Worm (Caenorhabditis elegans) whole organism, L2 larva: Measurements from ENCODE around the gene flp-10.

Source experiments
- C34F6.9 ChIP-seq: fragments of 150-350 bp; optimal IDR thresholded peaks from 2 replicates; lab custom pipeline; 2014; ENCODE audit warnings: missing biosample characterization, missing genetic modification characterization
- F13H6.1 ChIP-seq: sonication (generic microtip); optimal IDR thresholded peaks from 2 replicates; lab custom pipeline; 2016; ENCODE audit warnings: missing genetic modification characterization, missing compliant biosample characterization
- R02D3.7 ChIP-seq: fragments of 150-350 bp; optimal IDR thresholded peaks from 2 replicates; lab custom pipeline; 2014; ENCODE audit warnings: missing biosample characterization, missing genetic modification characterization
- ZK546.5 ChIP-seq: sonication (generic microtip); optimal IDR thresholded peaks from 2 replicates; lab custom pipeline; 2017; ENCODE audit warnings: missing biosample characterization, missing genetic modification characterization
- alr-1 ChIP-seq: fragments of 150-350 bp; optimal IDR thresholded peaks from 2 replicates; lab custom pipeline; 2014; ENCODE audit warnings: missing biosample characterization, missing genetic modification characterization
- ama-1 ChIP-seq: fragments of 150-350 bp; optimal IDR thresholded peaks from 2 replicates; lab custom pipeline; 2018; ENCODE audit warnings: inconsistent platforms
- blmp-1 ChIP-seq: sonication (generic microtip); optimal IDR thresholded peaks from 2 replicates; lab custom pipeline; 2017; ENCODE audit warnings: missing genetic modification characterization, mild to moderate bottlenecking, missing compliant biosample characterization, antibody characterized with exemption, moderate library complexity; ENCODE audit not compliant: insufficient read depth
- ceh-16 ChIP-seq: fragments of 150-350 bp; optimal IDR thresholded peaks from 2 replicates; lab custom pipeline; 2014; ENCODE audit warnings: missing biosample characterization, missing genetic modification characterization
- ceh-82 ChIP-seq: fragments of 150-350 bp; optimal IDR thresholded peaks from 2 replicates; lab custom pipeline; 2014; ENCODE audit warnings: missing biosample characterization, missing genetic modification characterization
- crh-2 ChIP-seq: sonication (generic microtip); optimal IDR thresholded peaks from 2 replicates; lab custom pipeline; 2017; ENCODE audit warnings: missing biosample characterization, missing genetic modification characterization
- dmd-4 ChIP-seq: sonication (generic microtip); optimal IDR thresholded peaks from 2 replicates; lab custom pipeline; 2017; ENCODE audit warnings: missing biosample characterization, missing genetic modification characterization
- elt-1 ChIP-seq: fragments of 150-350 bp; optimal IDR thresholded peaks from 2 replicates; lab custom pipeline; 2014; ENCODE audit warnings: missing biosample characterization, missing genetic modification characterization
- fos-1 ChIP-seq: fragments of 150-350 bp; optimal IDR thresholded peaks from 2 replicates; lab custom pipeline; 2014; ENCODE audit warnings: missing biosample characterization, missing genetic modification characterization
- gmeb-1 ChIP-seq: fragments of 150-350 bp; optimal IDR thresholded peaks from 2 replicates; lab custom pipeline; 2014; ENCODE audit warnings: missing biosample characterization, missing genetic modification characterization
- lin-11 ChIP-seq: fragments of 150-350 bp; sonication (generic microtip); optimal IDR thresholded peaks from 2 replicates; lab custom pipeline; 2014; ENCODE audit warnings: missing biosample characterization, missing genetic modification characterization, inconsistent platforms, mixed read lengths
- lin-13 ChIP-seq: fragments of 150-350 bp; optimal IDR thresholded peaks from 2 replicates; lab custom pipeline; 2014; ENCODE audit warnings: missing biosample characterization, missing genetic modification reagents, missing genetic modification characterization
- lsy-2 ChIP-seq, 2 experiments: fragments of 150-350 bp in 1 of 2; sonication (generic microtip) in 1 of 2; optimal IDR thresholded peaks; 2 replicates each; lab custom pipeline; 2014 to 2017; ENCODE audit warnings: missing biosample characterization in 2 of 2, missing genetic modification characterization in 2 of 2
- mab-5 ChIP-seq: fragments of 150-350 bp; optimal IDR thresholded peaks from 2 replicates; lab custom pipeline; 2014; ENCODE audit warnings: missing biosample characterization, missing genetic modification characterization
- mdl-1 ChIP-seq, 2 experiments: fragments of 150-350 bp in 1 of 2; sonication (generic microtip) in 1 of 2; optimal IDR thresholded peaks; 2 replicates each; lab custom pipeline; 2017; ENCODE audit warnings: missing biosample characterization in 2 of 2, missing genetic modification characterization in 2 of 2
- nhr-10 ChIP-seq: sonication (generic microtip); optimal IDR thresholded peaks from 2 replicates; lab custom pipeline; 2017; ENCODE audit warnings: missing biosample characterization, missing genetic modification characterization
- nhr-11 ChIP-seq: fragments of 150-350 bp; optimal IDR thresholded peaks from 2 replicates; lab custom pipeline; 2014; ENCODE audit warnings: missing biosample characterization, missing genetic modification characterization
- nhr-129 ChIP-seq: fragments of 150-350 bp; optimal IDR thresholded peaks from 2 replicates; lab custom pipeline; 2014; ENCODE audit warnings: missing biosample characterization, missing genetic modification characterization
- nhr-21 ChIP-seq: fragments of 150-350 bp; optimal IDR thresholded peaks from 2 replicates; lab custom pipeline; 2014; ENCODE audit warnings: missing biosample characterization, missing genetic modification characterization
- nhr-23 ChIP-seq: fragments of 150-350 bp; optimal IDR thresholded peaks from 2 replicates; lab custom pipeline; 2014; ENCODE audit warnings: missing biosample characterization, missing genetic modification reagents, missing genetic modification characterization
- nhr-237 ChIP-seq: fragments of 150-350 bp; optimal IDR thresholded peaks from 2 replicates; lab custom pipeline; 2014; ENCODE audit warnings: missing biosample characterization, missing genetic modification characterization
- nhr-25 ChIP-seq: fragments of 150-350 bp; sonication (generic microtip); optimal IDR thresholded peaks from 3 replicates; lab custom pipeline; 2014; ENCODE audit warnings: missing biosample characterization, missing genetic modification characterization
- nhr-77 ChIP-seq: fragments of 150-350 bp; optimal IDR thresholded peaks from 2 replicates; lab custom pipeline; 2014; ENCODE audit warnings: missing biosample characterization, missing genetic modification characterization
- sem-4 ChIP-seq: fragments of 150-350 bp; optimal IDR thresholded peaks from 2 replicates; lab custom pipeline; 2014; ENCODE audit warnings: missing biosample characterization, missing genetic modification reagents, missing genetic modification characterization
- skn-1 ChIP-seq: sonication (generic microtip); optimal IDR thresholded peaks from 2 replicates; lab custom pipeline; 2017; ENCODE audit warnings: missing biosample characterization, missing genetic modification characterization
- sma-9 ChIP-seq, 2 experiments: fragments of 150-350 bp in 1 of 2; sonication (generic microtip) in 1 of 2; optimal IDR thresholded peaks; 2 replicates each; lab custom pipeline; 2014 to 2016; ENCODE audit warnings: missing genetic modification characterization in 2 of 2, mild to moderate bottlenecking in 1 of 2, missing biosample characterization in 1 of 2, missing compliant biosample characterization in 1 of 2, missing genetic modification reagents in 1 of 2, moderate library complexity in 1 of 2
- snpc-4 ChIP-seq: fragments of 150-350 bp; optimal IDR thresholded peaks from 2 replicates; lab custom pipeline; 2014; ENCODE audit warnings: missing biosample characterization, missing genetic modification characterization
- unc-39 ChIP-seq: fragments of 150-350 bp; optimal IDR thresholded peaks from 2 replicates; lab custom pipeline; 2014; ENCODE audit warnings: missing biosample characterization, missing genetic modification characterization
- unc-55 ChIP-seq: fragments of 150-350 bp; sonication (generic microtip); optimal IDR thresholded peaks from 3 replicates; lab custom pipeline; 2014; ENCODE audit warnings: missing biosample characterization, missing genetic modification reagents, missing genetic modification characterization
- zag-1 ChIP-seq: fragments of 150-350 bp; optimal IDR thresholded peaks from 2 replicates; lab custom pipeline; 2014; ENCODE audit warnings: missing biosample characterization, missing genetic modification characterization
- ztf-11 ChIP-seq: sonication (generic microtip); optimal IDR thresholded peaks from 2 replicates; lab custom pipeline; 2017; ENCODE audit warnings: missing biosample characterization, missing genetic modification characterization
- ztf-4 ChIP-seq: fragments of 150-350 bp; optimal IDR thresholded peaks from 2 replicates; lab custom pipeline; 2014; ENCODE audit warnings: missing biosample characterization, missing genetic modification characterization

Gene flp-10

DNA sequence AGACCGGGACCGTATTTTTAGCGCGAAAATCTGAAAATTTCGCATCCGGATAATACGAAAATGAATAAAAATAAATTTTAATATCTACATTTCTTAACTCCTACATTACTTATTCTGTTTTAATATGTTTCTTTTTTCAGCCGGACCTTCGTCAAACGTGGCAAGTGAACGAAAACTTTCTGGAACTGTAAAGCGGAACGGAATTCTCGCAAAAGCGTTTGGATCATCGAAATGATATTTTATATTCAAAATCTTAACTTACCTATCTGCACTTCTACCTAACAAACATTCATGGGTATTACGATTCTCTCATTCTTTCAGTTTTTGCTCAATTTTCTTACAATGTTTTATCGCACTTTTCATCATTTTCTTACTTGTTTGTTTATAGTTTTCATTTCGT is 37.9 kb downstream of the flp-10 start:
- TF ChIP-seq skn-1, result no peak

DNA sequence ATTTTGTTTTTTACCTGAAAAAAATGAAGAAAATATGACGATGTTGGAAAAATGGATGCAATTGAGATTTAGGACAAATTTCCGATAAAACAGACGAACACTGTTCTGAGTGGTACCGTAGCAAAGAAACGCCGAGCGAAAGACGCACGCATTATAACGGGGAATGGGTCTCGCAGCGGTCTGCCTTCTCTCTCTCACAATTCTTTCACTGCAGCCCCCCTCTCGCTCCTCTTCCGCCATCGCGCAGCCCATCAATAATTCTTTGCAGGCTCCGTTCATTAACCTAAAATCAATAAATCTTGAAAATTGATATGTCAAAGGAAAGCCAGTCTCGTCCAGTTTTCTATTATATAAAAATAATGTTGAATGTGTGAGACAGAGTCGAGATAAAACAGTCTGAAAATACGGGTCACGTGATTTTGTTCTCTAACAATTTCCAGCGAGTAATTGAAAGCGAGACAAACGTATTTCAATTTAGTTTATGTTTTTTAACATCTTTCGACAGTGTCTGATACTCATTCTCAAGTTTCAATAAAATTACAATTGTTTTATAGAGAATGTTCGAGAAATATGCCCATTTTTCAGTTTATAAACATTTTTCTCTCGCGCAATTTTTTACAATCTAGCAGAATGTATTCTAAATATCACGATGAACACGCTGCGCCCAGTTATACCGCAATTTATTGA is 40.9 kb downstream of the flp-10 start:
- TF ChIP-seq ztf-11 (no peak), snpc-4 (no peak), fos-1 (tag; lab: Kevin White, UChicago) (no peak), ama-1 (lab: Kevin White, UChicago) (peak; percentile 34), lsy-2 (tag; optimal IDR thresholded peaks at IDR 0.05; lab: Kevin White, UChicago) (peak in 1 of 2 experiments; percentile 57), nhr-10 (no peak), skn-1 (no peak), unc-55 (GFP tag; lab: Kevin White, UChicago) (peak; percentile 31), C34F6.9 (peak; percentile 42), ceh-82 (tag; lab: Kevin White, UChicago) (no peak)

ce11 chrIV:7910197-7910735 is 41.6 kb downstream of the flp-10 start, which contains the start of the genes npp-27 and ntl-4:
Gene npp-27 (minus strand): TSS chrIV:7910247.
Gene ntl-4 (plus strand): TSS chrIV:7910575.
- TF ChIP-seq lin-13 (GFP tag; lab: Kevin White, UChicago) (peak; percentile 22), alr-1 (no peak), zag-1 (no peak), sma-9 (GFP tag; optimal IDR thresholded peaks at IDR 0.05; lab: Kevin White, UChicago) (peak; percentile 26), sma-9 (tag; optimal IDR thresholded peaks at IDR 0.05; lab: Kevin White, UChicago) (no peak), unc-39 (tag; lab: Kevin White, UChicago) (no peak), dmd-4 (no peak), C34F6.9 (peak; percentile 72), R02D3.7 (tag; lab: Kevin White, UChicago) (no peak), unc-55 (GFP tag; lab: Kevin White, UChicago) (peak; percentile 41), F13H6.1 (tag; lab: Kevin White, UChicago) (peak; percentile 13), nhr-129 (tag; lab: Kevin White, UChicago) (peak; percentile 30), ama-1 (lab: Kevin White, UChicago) (peak; percentile 29), nhr-23 (tag; lab: Kevin White, UChicago) (no peak), crh-2 (tag; lab: Kevin White, UChicago) (peak; percentile 50), nhr-21 (tag; lab: Kevin White, UChicago) (no peak), lsy-2 (tag; optimal IDR thresholded peaks at IDR 0.05; lab: Kevin White, UChicago) (peak in 1 of 2 experiments; percentile 38), nhr-10 (no peak), ztf-4 (tag; lab: Kevin White, UChicago) (peak; percentile 16), nhr-25 (tag; lab: Kevin White, UChicago) (peak; percentile 3)

DNA sequence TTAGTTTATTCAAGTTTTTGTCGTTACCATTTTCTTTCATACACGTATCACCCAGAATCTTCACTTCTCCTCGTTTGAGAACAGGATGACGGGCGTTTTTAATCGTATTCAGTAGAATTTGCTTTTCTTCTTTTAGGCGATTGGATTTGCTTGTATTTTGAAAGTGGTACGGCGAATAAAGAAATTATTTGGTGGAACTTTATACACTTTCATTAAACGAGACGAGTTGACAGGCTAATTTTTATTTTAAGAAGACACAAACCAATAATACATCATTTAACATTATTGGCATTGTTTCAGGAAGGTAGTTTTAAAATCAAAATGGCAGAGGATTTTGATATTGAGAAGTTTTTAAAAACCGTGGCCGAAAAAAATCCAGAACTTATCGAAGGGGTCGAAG is 46.3 kb downstream of the flp-10 start, which contains the start of gene C49H3.4:
Gene C49H3.4, plus strand, starts transcription at position 301 of the 400 bp plus-strand sequence.
- no peak for TF ChIP-seq dmd-4
- TF ChIP-seq ceh-16 (tag; lab: Kevin White, UChicago), result no peak
- no peak for TF ChIP-seq F13H6.1 (tag; lab: Kevin White, UChicago)
- no peak for TF ChIP-seq nhr-25 (tag; lab: Kevin White, UChicago)
- TF ChIP-seq ztf-4 (tag; lab: Kevin White, UChicago), result no peak
- no peak for TF ChIP-seq ztf-11
- TF ChIP-seq nhr-10, result no peak
- no peak for TF ChIP-seq lin-11 (tag; lab: Kevin White, UChicago)
- no peak for TF ChIP-seq R02D3.7 (tag; lab: Kevin White, UChicago)
- TF ChIP-seq elt-1 (tag; lab: Kevin White, UChicago), result no peak
- no peak for TF ChIP-seq nhr-77 (tag; lab: Kevin White, UChicago)

DNA sequence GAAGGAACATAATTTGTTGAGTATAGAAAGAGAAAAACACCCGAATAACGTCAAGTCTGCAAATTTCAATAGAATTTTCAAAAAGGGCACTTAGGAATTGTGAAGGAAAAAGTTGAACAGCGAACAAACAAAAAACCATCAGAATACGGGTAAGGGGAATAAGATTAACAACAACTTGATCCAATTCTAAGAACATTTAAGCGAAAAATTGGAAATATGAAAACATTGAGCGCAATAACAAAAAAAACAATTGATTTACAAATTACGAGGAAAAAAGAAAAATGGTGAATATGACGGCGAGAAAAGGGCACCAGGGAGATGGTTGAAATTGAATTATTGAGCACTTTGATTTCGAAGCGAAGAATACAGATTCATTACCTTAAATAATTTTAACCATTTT is 48.2 kb downstream of the flp-10 start:
- TF ChIP-seq mdl-1 (tag; optimal IDR thresholded peaks at IDR 0.05; lab: Kevin White, UChicago) (no peak), nhr-21 (tag; lab: Kevin White, UChicago) (no peak), ZK546.5 (tag; lab: Kevin White, UChicago) (no peak), ceh-16 (tag; lab: Kevin White, UChicago) (no peak), blmp-1 (tag; lab: Kevin White, UChicago) (no peak), nhr-237 (no peak), mab-5 (tag; lab: Kevin White, UChicago) (no peak), unc-39 (tag; lab: Kevin White, UChicago) (no peak), ceh-82 (tag; lab: Kevin White, UChicago) (no peak), sem-4 (tag; lab: Kevin White, UChicago) (no peak), nhr-11 (tag; lab: Kevin White, UChicago) (no peak), gmeb-1 (tag; lab: Kevin White, UChicago) (no peak), nhr-10 (no peak), lin-13 (GFP tag; lab: Kevin White, UChicago) (no peak), ztf-11 (no peak)
- TF ChIP-seq, all 48 proteins: peak for 0
